Worm (Caenorhabditis elegans): ENCODE measurements around the gene plx-1.

ce11 chrIV:976372-976771 is 17.1 kb downstream of the plx-1 start:
- no peak for TF ChIP-seq nhr-11 (tag; optimal IDR thresholded peaks at IDR 0.05)
- no peak for TF ChIP-seq ceh-82 (tag; optimal IDR thresholded peaks at IDR 0.05)
- TF ChIP-seq mdl-1 (tag; optimal IDR thresholded peaks at IDR 0.05) = no peak
- no peak for TF ChIP-seq tbx-2 (tag; optimal IDR thresholded peaks at IDR 0.05)
- no peak for TF ChIP-seq ZK546.5 (tag; optimal IDR thresholded peaks at IDR 0.05)
- no peak for TF ChIP-seq daf-12 (tag; optimal IDR thresholded peaks at IDR 0.05)

All from whole organism, L3 larva.